Fruit fly (Drosophila melanogaster): Measurements from ENCODE around the gene CASK.

CASK gene

dm6 chr3R:21864484-21864883 is 42.0 kb upstream of the CASK start:
- TF ChIP-seq CG8632 (GFP tag; optimal IDR thresholded peaks at IDR 0.05) (no peak), spab (GFP tag; optimal IDR thresholded peaks at IDR 0.05) (no peak), vri (GFP tag; optimal IDR thresholded peaks at IDR 0.05) (no peak), CG31627 (GFP tag; optimal IDR thresholded peaks at IDR 0.05) (no peak), Eip93F (GFP tag; optimal IDR thresholded peaks at IDR 0.05) (no peak)

DNA sequence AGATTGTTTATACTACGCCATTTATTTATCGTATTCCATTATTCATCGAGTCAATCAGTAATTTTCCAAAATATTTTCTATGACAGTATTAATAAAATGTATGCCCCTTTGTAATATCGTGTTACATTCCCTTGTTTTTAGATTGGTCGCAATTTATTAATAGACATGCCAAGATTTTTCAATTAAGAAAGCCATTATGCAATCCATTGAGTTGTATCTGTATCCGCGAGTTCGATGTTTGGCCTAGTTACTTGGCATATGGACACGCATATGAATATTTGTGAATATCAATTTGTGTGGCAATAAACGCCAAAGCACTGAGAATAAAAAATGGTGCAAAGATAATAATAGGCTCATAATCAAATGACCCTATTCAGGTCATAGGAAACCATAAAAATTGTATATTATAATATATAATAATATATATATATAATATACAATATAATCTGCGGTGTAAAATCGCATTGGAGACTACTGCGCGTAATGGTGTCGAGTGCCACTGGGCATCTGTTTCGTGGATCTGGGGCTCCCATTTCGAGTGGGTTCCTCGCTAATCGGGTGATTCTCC is 41.4 kb upstream of the CASK start:
- TF ChIP-seq svp (GFP tag) (peak; percentile 53), CG32006 (GFP tag; optimal IDR thresholded peaks at IDR 0.05) (peak; percentile 15), lz (GFP tag; optimal IDR thresholded peaks at IDR 0.05) (no peak), CG11762 (GFP tag; optimal IDR thresholded peaks at IDR 0.05; ENCODE audit: insufficient read depth) (no peak), Sox15 (GFP tag; optimal IDR thresholded peaks at IDR 0.05) (no peak), fd59A (GFP tag; optimal IDR thresholded peaks at IDR 0.05) (no peak), CG8632 (GFP tag; optimal IDR thresholded peaks at IDR 0.05) (no peak), CG8119 (GFP tag; IDR thresholded peaks at IDR 0.05) (0 out of 3 replicates have a peak, but pooled peaks have one; percentile 38), CG9139 (GFP tag; optimal IDR thresholded peaks at IDR 0.05) (no peak), salr (GFP tag; optimal IDR thresholded peaks at IDR 0.05) (no peak), CG3919 (GFP tag; optimal IDR thresholded peaks at IDR 0.05) (no peak), OdsH (GFP tag; optimal IDR thresholded peaks at IDR 0.05) (no peak), net (GFP tag; optimal IDR thresholded peaks at IDR 0.05) (no peak)

dm6 chr3R:21862868-21863267 is 40.4 kb upstream of the CASK start:
- peak; percentile 57 for TF ChIP-seq Eip78C (GFP tag)
- TF ChIP-seq ss (GFP tag; optimal IDR thresholded peaks at IDR 0.05), result no peak
- TF ChIP-seq CG6792 (GFP tag; optimal IDR thresholded peaks at IDR 0.05), result no peak

- TF ChIP-seq fd85E (GFP tag; optimal IDR thresholded peaks at IDR 0.05) (no peak), spab (GFP tag; optimal IDR thresholded peaks at IDR 0.05) (peak; percentile 13), ss (GFP tag; optimal IDR thresholded peaks at IDR 0.05) (no peak), dsx (GFP tag; optimal IDR thresholded peaks at IDR 0.05; ENCODE audit: poor library complexity, severe bottlenecking) (no peak), CG6163 (GFP tag; IDR thresholded peaks at IDR 0.05) (peak; percentile 88), Hr38 (GFP tag; optimal IDR thresholded peaks at IDR 0.05) (no peak), acj6 (GFP tag; optimal IDR thresholded peaks at IDR 0.05) (peak; percentile 43), CG8119 (GFP tag; IDR thresholded peaks at IDR 0.05) (peak; percentile 96), CG4318 (GFP tag; optimal IDR thresholded peaks at IDR 0.05) (peak; percentile 93), Blimp-1 (GFP tag; optimal IDR thresholded peaks at IDR 0.05) (no peak), CG16779 (tag; optimal IDR thresholded peaks at IDR 0.05) (peak; percentile 61), svp (GFP tag) (no peak), Gug (GFP tag; IDR thresholded peaks at IDR 0.05) (peak; percentile 84), CG6276 (GFP tag; optimal IDR thresholded peaks at IDR 0.05) (peak; percentile 93), OdsH (GFP tag; optimal IDR thresholded peaks at IDR 0.05) (peak; percentile 80), Ets21C (GFP tag; optimal IDR thresholded peaks at IDR 0.05) (peak; percentile 3), CG34406 (GFP tag; optimal IDR thresholded peaks at IDR 0.05) (peak; percentile 13), Sox102F (GFP tag; optimal IDR thresholded peaks at IDR 0.05) (peak; percentile 21), CG10669 (GFP tag; optimal IDR thresholded peaks at IDR 0.05) (no peak), CG8319 (GFP tag; optimal IDR thresholded peaks at IDR 0.05) (peak; percentile 63), fkh (GFP tag; optimal IDR thresholded peaks at IDR 0.05) (no peak), Met (GFP tag; optimal IDR thresholded peaks at IDR 0.05) (peak; percentile 29), CG1621 (tag; optimal IDR thresholded peaks at IDR 0.05) (no peak), CG6808 (GFP tag; optimal IDR thresholded peaks at IDR 0.05) (no peak), Hr39 (GFP tag; optimal IDR thresholded peaks at IDR 0.05) (no peak), CG11902 (GFP tag; optimal IDR thresholded peaks at IDR 0.05) (no peak), Sox15 (GFP tag; optimal IDR thresholded peaks at IDR 0.05) (no peak), dac (GFP tag; optimal IDR thresholded peaks at IDR 0.05) (peak; percentile 96), Ets96B (tag; optimal IDR thresholded peaks at IDR 0.05) (no peak), Eip75B (GFP tag; optimal IDR thresholded peaks at IDR 0.05) (peak; percentile 63)
Measured at dm6 chr3R:21862137-21862850, 39.8 kb upstream of the CASK start.

Data from whole organism, prepupa.